Fruit fly (Drosophila melanogaster) S2 (cell line): ENCODE results near the gene CG42710.
A peak's percentile ranks its signal among the peaks of the same experiment; 100 is the strongest.

Experiments
- CG8478 ChIP-seq: fragments of >200 bp; optimal IDR thresholded peaks from 2 replicates; lab custom pipeline; 2018
- CTCF ChIP-seq, 2 experiments: fragments of >200 bp; optimal IDR thresholded peaks; 2 replicates each; lab custom pipeline; 2018

The CG42710 gene

dm6 chr2L:8782400-8782799 lies at the start of gene CG42710:
CG42710 (minus strand) TSS chr2L:8782500.
- TF ChIP-seq CG8478 (lab: Kevin White, UChicago), result no peak
- no peak for TF ChIP-seq CTCF (optimal IDR thresholded peaks at IDR 0.05; lab: Kevin White, UChicago)

dm6 chr2L:8828387-8828786 lies 46.1 kb upstream of the CG42710 start:
- TF ChIP-seq CG8478 (lab: Kevin White, UChicago) (no peak), CTCF (optimal IDR thresholded peaks at IDR 0.05; lab: Kevin White, UChicago) (no peak)

DNA sequence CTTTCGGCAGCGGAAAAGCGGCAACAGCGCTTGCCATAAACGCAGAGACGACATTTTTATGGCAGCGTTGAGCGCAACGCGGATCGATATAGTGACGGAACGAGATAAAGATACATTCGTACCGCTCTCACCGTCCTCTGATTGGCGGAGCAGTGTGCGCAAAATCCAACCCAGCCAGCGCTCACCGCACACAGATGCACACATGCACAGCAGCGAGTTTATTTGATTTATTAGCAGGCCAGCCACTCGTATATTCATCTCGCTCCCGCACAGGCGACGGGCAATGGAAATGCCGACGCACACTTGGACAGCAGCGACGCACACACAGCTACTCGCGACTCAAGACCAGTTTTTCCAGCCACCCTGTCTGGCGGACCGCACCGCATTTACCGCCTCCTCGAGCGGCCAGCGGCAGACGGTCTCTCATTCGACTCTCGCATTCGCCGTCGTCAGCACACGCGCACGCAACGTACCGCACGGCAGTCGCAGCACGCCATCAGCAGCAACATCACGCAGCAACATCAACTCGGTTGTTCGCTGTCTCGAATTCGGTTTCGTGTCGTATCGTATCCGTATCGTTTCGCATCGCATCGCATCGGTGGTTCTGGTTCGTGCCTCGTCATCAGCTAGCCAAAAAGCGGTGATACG lies 43.0 kb upstream of the CG42710 start, which contains the start of gene SoxN:
Gene SoxN, plus strand, starts transcription at position 424 of the 648 bp plus-strand sequence.
- peak in 1 of 2 experiments; percentile 32 for TF ChIP-seq CTCF (optimal IDR thresholded peaks at IDR 0.05; lab: Kevin White, UChicago)
- TF ChIP-seq CG8478 (lab: Kevin White, UChicago), result no peak

dm6 chr2L:8820539-8820938 lies 38.2 kb upstream of the CG42710 start:
- TF ChIP-seq CTCF (optimal IDR thresholded peaks at IDR 0.05; lab: Kevin White, UChicago) (no peak), CG8478 (lab: Kevin White, UChicago) (no peak)

DNA sequence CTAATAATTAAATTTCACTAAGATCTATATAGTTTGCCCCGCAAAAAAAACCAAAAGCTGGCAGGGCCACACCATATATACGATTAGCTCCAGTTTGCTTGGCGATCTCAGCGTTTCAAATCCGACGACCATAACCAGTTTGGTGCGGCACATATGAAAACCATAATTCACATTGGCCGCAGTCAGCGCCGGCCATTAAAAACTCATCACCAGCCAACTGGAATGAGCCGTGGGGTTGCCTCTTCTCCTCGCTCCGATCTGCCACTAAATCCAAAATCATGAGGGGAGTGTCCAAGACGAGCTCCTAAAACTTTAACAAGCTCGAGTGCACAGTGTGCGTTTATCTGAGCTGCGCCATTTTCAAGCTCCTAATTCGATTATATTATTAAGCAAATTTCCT lies 35.0 kb upstream of the CG42710 start:
- TF ChIP-seq CTCF (optimal IDR thresholded peaks at IDR 0.05; lab: Kevin White, UChicago) (no peak), CG8478 (lab: Kevin White, UChicago) (no peak)

DNA sequence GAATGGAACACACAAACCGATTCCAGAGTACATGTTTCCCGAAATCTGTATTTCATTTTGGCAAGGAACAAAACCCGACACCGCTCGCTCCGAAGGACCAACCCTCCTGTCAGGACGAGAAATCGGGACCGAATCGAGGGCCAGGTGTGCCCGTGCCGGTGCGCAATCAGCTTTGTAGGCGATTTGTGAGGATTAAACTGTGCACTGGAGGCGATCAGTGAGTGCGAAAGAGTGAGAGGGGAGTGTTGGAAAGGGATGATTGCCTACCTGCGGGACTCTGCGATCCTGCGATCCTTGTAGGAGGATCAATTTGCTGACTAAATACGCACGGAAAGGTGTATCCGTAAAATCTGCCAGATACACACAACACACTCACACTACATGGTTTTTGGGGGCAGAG lies 27.5 kb upstream of the CG42710 start:
- TF ChIP-seq CTCF (optimal IDR thresholded peaks at IDR 0.05; lab: Kevin White, UChicago), result no peak
- no peak for TF ChIP-seq CG8478 (lab: Kevin White, UChicago)

DNA sequence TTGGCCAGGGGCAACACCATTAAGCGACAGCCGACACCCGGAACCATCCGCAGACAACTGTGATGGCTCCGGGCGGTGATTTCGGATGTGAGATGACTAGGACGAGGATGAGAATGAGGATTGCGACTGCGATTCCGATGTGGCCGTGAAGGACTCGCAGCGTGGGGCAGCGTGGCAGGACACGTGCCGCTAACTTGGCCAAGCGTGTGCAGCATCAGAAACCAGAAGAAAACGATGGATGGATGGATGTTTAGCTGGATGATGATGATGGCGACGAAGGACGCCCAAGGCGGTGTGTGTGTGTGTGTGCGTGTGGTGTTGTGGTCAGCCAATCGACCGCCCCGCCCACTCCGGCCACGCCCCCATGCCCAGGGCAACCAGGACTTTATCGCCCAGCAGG lies 21.8 kb upstream of the CG42710 start:
- TF ChIP-seq CTCF (optimal IDR thresholded peaks at IDR 0.05; lab: Kevin White, UChicago) (no peak), CG8478 (lab: Kevin White, UChicago) (no peak)

DNA sequence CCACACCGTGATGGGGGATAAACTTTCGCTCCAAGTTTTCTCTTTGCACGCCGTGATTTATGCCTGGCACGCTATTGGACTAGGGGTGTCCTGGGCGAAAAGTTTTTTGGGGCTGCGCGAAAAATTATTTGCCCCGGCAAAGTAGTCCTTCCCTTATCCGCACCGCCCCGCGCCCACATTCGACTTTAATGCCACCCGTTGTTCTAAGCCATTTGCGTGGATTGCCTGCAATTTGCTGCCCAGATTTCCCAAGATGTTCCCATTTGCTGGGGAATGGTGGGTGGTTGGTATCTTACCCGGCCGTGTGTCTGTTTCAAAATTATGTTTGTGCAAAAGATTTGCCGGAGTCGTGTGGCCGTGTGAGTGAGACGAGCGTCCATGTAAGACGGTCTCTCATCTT lies 16.7 kb upstream of the CG42710 start:
- TF ChIP-seq CTCF (optimal IDR thresholded peaks at IDR 0.05; lab: Kevin White, UChicago) (no peak), CG8478 (lab: Kevin White, UChicago) (no peak)

DNA sequence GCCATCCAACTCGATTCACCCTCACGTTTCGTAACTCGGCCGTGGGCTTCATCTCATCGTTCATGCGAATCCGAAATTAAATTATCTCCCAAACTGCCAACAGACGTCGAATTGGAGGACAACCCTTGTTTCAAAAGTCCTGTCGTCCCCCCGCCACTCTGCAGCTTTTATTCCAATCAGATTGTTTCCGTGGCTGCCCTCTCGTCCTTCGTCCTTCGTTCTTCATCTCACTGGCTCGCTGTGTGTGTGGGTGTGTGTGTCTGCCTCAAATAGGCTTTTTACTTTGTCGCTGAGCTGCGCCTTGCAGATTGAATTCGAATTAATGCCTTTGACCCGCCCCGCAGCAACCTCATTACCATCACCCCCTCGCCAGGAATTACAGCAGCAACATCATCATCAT lies 11.9 kb upstream of the CG42710 start:
- TF ChIP-seq CG8478 (lab: Kevin White, UChicago) (no peak), CTCF (optimal IDR thresholded peaks at IDR 0.05; lab: Kevin White, UChicago) (no peak)

- TF ChIP-seq CG8478 (lab: Kevin White, UChicago) (no peak), CTCF (optimal IDR thresholded peaks at IDR 0.05; lab: Kevin White, UChicago) (no peak)
Observed at dm6 chr2L:8791703-8792102, 9.4 kb upstream of the CG42710 start.

DNA sequence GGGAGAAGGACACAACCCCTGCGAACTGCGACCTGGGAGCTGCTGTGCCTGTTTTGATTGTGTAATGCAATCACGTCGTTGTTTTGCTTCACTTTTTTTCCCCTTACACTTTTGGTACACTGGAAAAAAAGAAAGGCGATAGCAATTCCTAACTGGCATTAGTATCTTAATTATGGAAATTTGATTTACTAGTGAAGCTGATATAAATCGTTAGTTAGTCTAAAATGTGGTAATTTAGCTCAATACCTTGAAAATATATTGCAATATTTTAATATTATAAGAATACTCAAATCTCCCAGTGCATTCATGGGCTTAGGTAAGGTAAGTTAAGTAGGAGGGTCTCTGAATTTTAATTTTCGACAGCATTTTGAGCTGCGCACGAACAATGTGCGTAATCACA lies 5.3 kb upstream of the CG42710 start:
- TF ChIP-seq CG8478 (lab: Kevin White, UChicago) (no peak), CTCF (optimal IDR thresholded peaks at IDR 0.05; lab: Kevin White, UChicago) (no peak)

DNA sequence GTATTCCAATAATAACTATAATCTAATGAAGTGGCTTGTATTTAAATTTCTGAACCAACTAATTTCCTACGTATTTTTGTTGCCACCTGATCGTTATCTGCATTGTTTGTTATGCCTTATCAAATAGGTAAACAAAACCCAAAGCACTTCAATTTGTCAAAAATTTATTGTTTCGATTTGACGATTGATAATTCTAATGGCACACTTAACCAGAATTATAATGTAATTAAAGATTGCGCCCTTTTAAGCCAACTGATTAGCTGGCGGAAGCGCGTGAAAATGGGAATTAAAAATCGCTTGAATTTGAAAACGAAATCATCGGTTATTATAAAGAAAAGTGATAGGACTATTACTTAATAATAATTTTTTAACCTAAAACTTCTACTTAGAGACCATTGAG lies 2.4 kb upstream of the CG42710 start:
- TF ChIP-seq CG8478 (lab: Kevin White, UChicago) (no peak), CTCF (optimal IDR thresholded peaks at IDR 0.05; lab: Kevin White, UChicago) (no peak)

dm6 chr2L:8781152-8781551 lies 1.1 kb downstream of the CG42710 start, which contains the start of gene LManVI:
LManVI (minus strand) TSS chr2L:8781252.
- no peak for TF ChIP-seq CTCF (optimal IDR thresholded peaks at IDR 0.05; lab: Kevin White, UChicago)
- TF ChIP-seq CG8478 (lab: Kevin White, UChicago), result no peak

DNA sequence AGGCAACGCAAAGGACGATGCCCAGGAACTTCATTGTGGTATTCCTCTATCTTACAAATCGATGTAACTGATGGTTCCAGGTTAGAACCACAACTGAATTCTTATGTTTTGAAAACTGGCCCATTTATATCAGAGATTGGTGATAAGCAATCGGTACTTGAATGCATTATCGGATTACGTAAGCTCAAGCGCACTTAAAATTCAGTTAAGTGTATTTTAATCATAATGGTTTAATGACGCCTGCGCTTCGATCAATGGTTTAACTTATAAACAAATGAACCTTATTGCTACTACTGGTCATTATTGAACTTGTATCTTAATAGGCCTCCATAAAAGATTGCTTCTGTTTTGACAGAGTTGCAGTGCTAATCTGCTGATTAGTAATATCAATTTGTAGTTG lies 6.1 kb downstream of the CG42710 start, which contains the start of gene LManV:
Gene LManV, minus strand, starts transcription at position 101 of the 400 bp plus-strand sequence.
- TF ChIP-seq CTCF (optimal IDR thresholded peaks at IDR 0.05; lab: Kevin White, UChicago), result no peak
- no peak for TF ChIP-seq CG8478 (lab: Kevin White, UChicago)

DNA sequence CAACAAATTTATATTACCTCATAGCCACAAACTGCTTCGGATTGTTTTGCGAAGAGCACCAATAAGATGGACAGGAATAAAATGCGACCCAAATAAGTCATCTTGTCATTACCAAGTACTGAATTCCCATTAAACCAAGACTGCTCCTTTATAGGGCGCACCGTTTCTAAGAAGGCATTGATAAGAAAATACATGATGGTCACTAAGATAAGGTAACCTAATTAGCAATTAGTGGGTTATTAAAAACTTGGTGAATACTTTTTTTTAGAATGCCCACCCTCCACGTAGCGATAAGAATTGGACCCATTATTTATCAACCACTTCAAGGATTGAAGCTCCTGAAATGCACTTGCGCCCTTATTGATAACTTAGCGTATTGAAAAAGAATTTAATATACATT lies 10.1 kb downstream of the CG42710 start, which contains the start of gene LManIV:
Gene LManIV, minus strand, starts transcription at position 101 of the 400 bp plus-strand sequence.
- TF ChIP-seq CTCF (optimal IDR thresholded peaks at IDR 0.05; lab: Kevin White, UChicago) (no peak), CG8478 (lab: Kevin White, UChicago) (no peak)

- TF ChIP-seq CG8478 (lab: Kevin White, UChicago), result no peak
- no peak for TF ChIP-seq CTCF (optimal IDR thresholded peaks at IDR 0.05; lab: Kevin White, UChicago)
Observed at dm6 chr2L:8768660-8769138, 13.6 kb downstream of the CG42710 start, which contains the start of gene LManIII. LManIII (minus strand) TSS chr2L:8768710.
